Fruit fly (Drosophila melanogaster) whole organism, embryonic: ENCODE data around the gene DnaJ-H.

Source experiments
- Ada2b ChIP-seq: fragments of 200-800 bp; sonication (Bioruptor generic); IDR thresholded peaks from 2 replicates; pipeline ENCODE4 v1.3.6; 2022; ENCODE audit warnings: missing biosample characterization, missing genetic modification characterization
- Adf1 ChIP-seq: fragments of 200-800 bp; sonication (Bioruptor generic); IDR thresholded peaks from 2 replicates; pipeline ENCODE4 v1.3.6; 2022; ENCODE audit warnings: missing biosample characterization, missing genetic modification characterization
- Atf3 ChIP-seq: fragments of 200-800 bp; sonication (Bioruptor generic); optimal IDR thresholded peaks from 3 replicates; lab custom pipeline; 2016; ENCODE audit warnings: missing biosample characterization, missing genetic modification characterization
- CG10543 ChIP-seq: fragments of 200-800 bp; sonication (Bioruptor generic); optimal IDR thresholded peaks from 3 replicates; lab custom pipeline; 2017; ENCODE audit warnings: missing biosample characterization, mild to moderate bottlenecking, missing genetic modification characterization, moderate library complexity
- CG12299 ChIP-seq: fragments of 200-800 bp; sonication (Bioruptor generic); optimal IDR thresholded peaks from 2 replicates; lab custom pipeline; 2018; ENCODE audit warnings: missing biosample characterization, mild to moderate bottlenecking, missing genetic modification characterization
- CG13296 ChIP-seq: fragments of 200-800 bp; sonication (Bioruptor generic); optimal IDR thresholded peaks from 3 replicates; lab custom pipeline; 2018; ENCODE audit warnings: missing biosample characterization, mild to moderate bottlenecking, missing genetic modification characterization
- CG14710 ChIP-seq: fragments of 200-800 bp; sonication (Bioruptor generic); optimal IDR thresholded peaks from 3 replicates; lab custom pipeline; 2019; ENCODE audit warnings: missing biosample characterization, mild to moderate bottlenecking, missing genetic modification characterization, moderate library complexity
- CG15696 ChIP-seq: fragments of 200-800 bp; sonication (Bioruptor generic); optimal IDR thresholded peaks from 2 replicates; lab custom pipeline; 2019; ENCODE audit warnings: missing biosample characterization, mild to moderate bottlenecking, missing genetic modification characterization, moderate library complexity
- CG17186 ChIP-seq: fragments of 200-800 bp; sonication (Bioruptor generic); optimal IDR thresholded peaks from 3 replicates; lab custom pipeline; 2017; ENCODE audit warnings: missing biosample characterization, missing genetic modification reagents, missing genetic modification characterization
- CG1792 ChIP-seq: fragments of 200-800 bp; sonication (Bioruptor generic); optimal IDR thresholded peaks from 2 replicates; lab custom pipeline; 2016; ENCODE audit warnings: missing biosample characterization, missing genetic modification characterization
- CG18476 ChIP-seq: fragments of 200-800 bp; sonication (Bioruptor generic); optimal IDR thresholded peaks from 2 replicates; lab custom pipeline; 2016; ENCODE audit warnings: missing biosample characterization, mild to moderate bottlenecking, missing genetic modification characterization
- CG2120 ChIP-seq: fragments of 200-800 bp; sonication (Bioruptor generic); optimal IDR thresholded peaks from 3 replicates; lab custom pipeline; 2016; ENCODE audit warnings: missing biosample characterization, missing genetic modification characterization
- CG2875 ChIP-seq: fragments of 200-800 bp; sonication (Bioruptor generic); optimal IDR thresholded peaks from 2 replicates; lab custom pipeline; 2017; ENCODE audit warnings: missing biosample characterization, mild to moderate bottlenecking, missing genetic modification characterization, missing genetic modification reagents
- CG30020 ChIP-seq: fragments of 200-800 bp; optimal IDR thresholded peaks from 2 replicates; lab custom pipeline; 2019; ENCODE audit warnings: missing biosample characterization, mild to moderate bottlenecking, missing genetic modification characterization, moderate library complexity
- CG34376 ChIP-seq: fragments of 200-800 bp; sonication (Bioruptor generic); optimal IDR thresholded peaks from 2 replicates; lab custom pipeline; 2018; ENCODE audit warnings: missing biosample characterization, mild to moderate bottlenecking, missing genetic modification characterization
- CG3847 ChIP-seq: fragments of 200-800 bp; sonication (Bioruptor generic); IDR thresholded peaks from 2 replicates; pipeline ENCODE4 v1.3.6; 2022; ENCODE audit warnings: missing biosample characterization, missing genetic modification characterization
- CG4730 ChIP-seq: fragments of 200-800 bp; sonication (Bioruptor generic); IDR thresholded peaks from 2 replicates; pipeline ENCODE4 v1.3.6; 2022; ENCODE audit warnings: missing biosample characterization, missing genetic modification characterization
- CG6791 ChIP-seq: fragments of 200-800 bp; sonication (Bioruptor generic); IDR thresholded peaks from 3 replicates; pipeline ENCODE4 v1.3.6; 2022; ENCODE audit warnings: missing biosample characterization, missing genetic modification characterization; ENCODE audit not compliant: partially characterized antibody
- CG6854 ChIP-seq: fragments of 200-800 bp; sonication (Bioruptor generic); optimal IDR thresholded peaks from 3 replicates; lab custom pipeline; 2017; ENCODE audit warnings: missing biosample characterization, mild to moderate bottlenecking, missing genetic modification characterization
- CG7556 ChIP-seq: fragments of 200-800 bp; sonication (Bioruptor generic); optimal IDR thresholded peaks from 2 replicates; lab custom pipeline; 2017; ENCODE audit warnings: missing biosample characterization, mild to moderate bottlenecking, missing genetic modification characterization
- CG8478 ChIP-seq: fragments of >200 bp; optimal IDR thresholded peaks from 2 replicates; lab custom pipeline; 2018
- CG9727 ChIP-seq: fragments of 200-800 bp; sonication (Bioruptor generic); optimal IDR thresholded peaks from 3 replicates; lab custom pipeline; 2017; ENCODE audit warnings: missing biosample characterization, mild to moderate bottlenecking, missing genetic modification characterization
- CG9817 ChIP-seq: fragments of 200-800 bp; sonication (Bioruptor generic); optimal IDR thresholded peaks from 2 replicates; lab custom pipeline; 2018; ENCODE audit warnings: missing biosample characterization, mild to moderate bottlenecking, missing genetic modification characterization, moderate library complexity
- CG9932 ChIP-seq: fragments of 200-800 bp; sonication (Bioruptor generic); IDR thresholded peaks from 2 replicates; pipeline ENCODE4 v1.3.6; 2022; ENCODE audit warnings: missing biosample characterization, missing genetic modification characterization
- Dref ChIP-seq: fragments of 200-800 bp; sonication (Bioruptor generic); IDR thresholded peaks from 2 replicates; pipeline ENCODE4 v1.3.6; 2022; ENCODE audit warnings: missing biosample characterization, missing genetic modification characterization
- E2f2 ChIP-seq: fragments of 200-800 bp; sonication (Bioruptor generic); IDR thresholded peaks from 2 replicates; pipeline ENCODE4 v1.3.6; 2022; ENCODE audit warnings: missing biosample characterization, missing genetic modification characterization
- Gug ChIP-seq: fragments of 200-800 bp; sonication (Bioruptor generic); IDR thresholded peaks from 4 replicates; pipeline ENCODE4 v1.3.6; 2022; ENCODE audit warnings: missing biosample characterization, missing genetic modification characterization
- H15 ChIP-seq: fragments of 200-800 bp; sonication (Bioruptor generic); IDR thresholded peaks from 3 replicates; pipeline ENCODE4 v1.3.6; 2022; ENCODE audit warnings: missing biosample characterization, missing genetic modification characterization
- Hand ChIP-seq: fragments of 200-800 bp; sonication (Bioruptor generic); optimal IDR thresholded peaks from 2 replicates; lab custom pipeline; 2017; ENCODE audit warnings: mild to moderate bottlenecking, missing biosample characterization, missing genetic modification reagents, missing genetic modification characterization
- Hmr ChIP-seq: fragments of 200-800 bp; sonication (Bioruptor generic); optimal IDR thresholded peaks from 3 replicates; lab custom pipeline; 2017; ENCODE audit warnings: mild to moderate bottlenecking, missing biosample characterization, missing genetic modification reagents, missing genetic modification characterization
- Max ChIP-seq: fragments of 200-800 bp; sonication (Bioruptor generic); optimal IDR thresholded peaks from 2 replicates; lab custom pipeline; 2016; ENCODE audit warnings: missing biosample characterization, mild to moderate bottlenecking, missing genetic modification characterization
- Oaz ChIP-seq: fragments of 200-800 bp; sonication (Bioruptor generic); IDR thresholded peaks from 2 replicates; pipeline ENCODE4 v1.3.6; 2022; ENCODE audit warnings: missing biosample characterization, missing genetic modification characterization
- cad ChIP-seq: fragments of >200 bp; optimal IDR thresholded peaks from 2 replicates; lab custom pipeline; 2017; ENCODE audit warnings: missing biosample characterization, missing genetic modification characterization
- chif ChIP-seq, 2 experiments: fragments of 200-800 bp; sonication (Bioruptor generic); optimal IDR thresholded peaks; 3 replicates each; lab custom pipeline; 2016; ENCODE audit warnings: missing biosample characterization in 2 of 2, missing genetic modification characterization in 2 of 2
- chn ChIP-seq: fragments of 200-800 bp; sonication (Bioruptor generic); optimal IDR thresholded peaks from 2 replicates; lab custom pipeline; 2016; ENCODE audit warnings: missing biosample characterization, missing genetic modification characterization
- fd96Cb ChIP-seq: fragments of 200-800 bp; sonication (Bioruptor generic); optimal IDR thresholded peaks from 2 replicates; lab custom pipeline; 2018; ENCODE audit warnings: missing biosample characterization, mild to moderate bottlenecking, missing genetic modification characterization, moderate library complexity
- gce ChIP-seq: fragments of 200-800 bp; sonication (Bioruptor generic); IDR thresholded peaks from 3 replicates; pipeline ENCODE4 v1.3.6; 2022; ENCODE audit warnings: missing biosample characterization, missing genetic modification characterization
- gfzf ChIP-seq: fragments of 200-800 bp; sonication (Bioruptor generic); optimal IDR thresholded peaks from 2 replicates; lab custom pipeline; 2016; ENCODE audit warnings: missing biosample characterization, mild to moderate bottlenecking, missing genetic modification characterization, moderate library complexity
- jing ChIP-seq: fragments of 200-800 bp; sonication (Bioruptor generic); optimal IDR thresholded peaks from 2 replicates; lab custom pipeline; 2018; ENCODE audit warnings: missing biosample characterization, mild to moderate bottlenecking, missing genetic modification characterization
- klu ChIP-seq: fragments of 200-800 bp; sonication (Bioruptor generic); IDR thresholded peaks from 2 replicates; pipeline ENCODE4 v1.3.6; 2022; ENCODE audit warnings: missing biosample characterization, missing genetic modification characterization
- mirr ChIP-seq: fragments of 200-800 bp; sonication (Bioruptor generic); optimal IDR thresholded peaks from 3 replicates; lab custom pipeline; 2018; ENCODE audit warnings: missing biosample characterization, mild to moderate bottlenecking, missing genetic modification characterization
- pan ChIP-seq, 4 experiments: fragments of >200 bp in 3 of 4; fragments of 200-800 bp in 1 of 4; sonication (Bioruptor generic) in 1 of 4; optimal IDR thresholded peaks in 3 of 4; IDR thresholded peaks in 1 of 4; 2 replicates each; pipeline versions ENCODE4 v1.3.6 to Lab custom; 2017 to 2022; ENCODE audit warnings: missing biosample characterization in 2 of 4, missing genetic modification characterization in 2 of 4, mixed read lengths in 1 of 4
- phol ChIP-seq: fragments of 200-800 bp; sonication (Bioruptor generic); optimal IDR thresholded peaks from 3 replicates; lab custom pipeline; 2018; ENCODE audit warnings: missing biosample characterization, mild to moderate bottlenecking, missing genetic modification characterization, moderate library complexity
- pros ChIP-seq: fragments of 200-800 bp; sonication (Bioruptor generic); optimal IDR thresholded peaks from 3 replicates; lab custom pipeline; 2019; ENCODE audit warnings: missing biosample characterization, mild to moderate bottlenecking, missing genetic modification characterization, moderate library complexity
- run ChIP-seq: fragments of 200-800 bp; sonication (Bioruptor generic); optimal IDR thresholded peaks from 3 replicates; lab custom pipeline; 2018; ENCODE audit warnings: missing biosample characterization, mild to moderate bottlenecking, missing genetic modification characterization
- sd ChIP-seq: fragments of 200-800 bp; sonication (Bioruptor generic); optimal IDR thresholded peaks from 3 replicates; lab custom pipeline; 2018; ENCODE audit warnings: missing biosample characterization, mild to moderate bottlenecking, missing genetic modification characterization, moderate library complexity
- sob ChIP-seq: fragments of 200-800 bp; sonication (Bioruptor generic); IDR thresholded peaks from 2 replicates; pipeline ENCODE4 v1.3.6; 2022; ENCODE audit warnings: missing biosample characterization, missing genetic modification characterization
- sqz ChIP-seq: fragments of 200-800 bp; sonication (Bioruptor generic); optimal IDR thresholded peaks from 3 replicates; lab custom pipeline; 2018; ENCODE audit warnings: missing biosample characterization, mild to moderate bottlenecking, missing genetic modification characterization
- tio ChIP-seq: fragments of 200-800 bp; sonication (Bioruptor generic); optimal IDR thresholded peaks from 2 replicates; lab custom pipeline; 2017; ENCODE audit warnings: missing biosample characterization, missing genetic modification characterization, inconsistent platforms
- zen2 ChIP-seq: fragments of 200-800 bp; sonication (Bioruptor generic); IDR thresholded peaks from 3 replicates; pipeline ENCODE4 v1.3.6; 2022; ENCODE audit warnings: missing biosample characterization, missing genetic modification characterization; ENCODE audit not compliant: partially characterized antibody
- zfh2 ChIP-seq: fragments of 200-800 bp; sonication (Bioruptor generic); optimal IDR thresholded peaks from 2 replicates; lab custom pipeline; 2016; ENCODE audit warnings: missing biosample characterization, missing genetic modification characterization

Gene DnaJ-H

dm6 chr2L:13191894-13192293 is 26.0 kb upstream of the DnaJ-H start, which contains the start of the genes CG16974 and Edem2 (continued):
- TF ChIP-seq phol (tag; lab: Kevin White, UChicago) (peak; percentile 89), CG18476 (peak; percentile 80), CG34376 (GFP tag; lab: Kevin White, UChicago) (peak; percentile 44), pros (GFP tag; lab: Kevin White, UChicago) (no peak), E2f2 (GFP tag; lab: Robert Waterston, UW) (peak; percentile 52), fd96Cb (tag; lab: Kevin White, UChicago) (peak; percentile 57), CG8478 (lab: Kevin White, UChicago) (no peak), CG1792 (GFP tag; lab: Kevin White, UChicago) (no peak), jing (GFP tag; lab: Kevin White, UChicago) (no peak), CG10543 (no peak), gce (GFP tag; lab: Robert Waterston, UW) (no peak), CG7556 (GFP tag; lab: Kevin White, UChicago) (no peak), CG2120 (GFP tag; lab: Kevin White, UChicago) (peak; percentile 80), run (tag; lab: Kevin White, UChicago) (no peak), CG30020 (tag; lab: Kevin White, UChicago) (peak; percentile 66), zfh2 (peak; percentile 58), CG9727 (GFP tag; lab: Kevin White, UChicago) (peak; percentile 86), gfzf (peak; percentile 73), tio (no peak), Ada2b (GFP tag; lab: Robert Waterston, UW) (peak; percentile 64), sqz (no peak), sd (tag; lab: Kevin White, UChicago) (no peak), Max (peak; percentile 60), CG3847 (GFP tag; lab: Robert Waterston, UW) (peak; percentile 84), chn (GFP tag; lab: Kevin White, UChicago) (peak; percentile 68), CG6854 (GFP tag; lab: Kevin White, UChicago) (no peak), CG6791 (no peak), Gug (GFP tag; lab: Robert Waterston, UW) (peak; percentile 84), CG2875 (GFP tag; lab: Kevin White, UChicago) (no peak), mirr (GFP tag; lab: Kevin White, UChicago) (no peak), Hand (GFP tag; lab: Kevin White, UChicago) (no peak), klu (peak; percentile 73), sob (GFP tag; lab: Robert Waterston, UW) (peak; percentile 87), CG15696 (no peak), Oaz (GFP tag; lab: Robert Waterston, UW) (0 out of 2 replicates have a peak, but pooled peaks have one; percentile 11), CG9817 (tag; lab: Kevin White, UChicago) (peak; percentile 68), cad (GFP tag; lab: Kevin White, UChicago) (no peak), CG12299 (tag; lab: Kevin White, UChicago) (peak; percentile 69), Hmr (GFP tag; lab: Kevin White, UChicago) (no peak), CG13296 (GFP tag; lab: Kevin White, UChicago) (no peak), pan (optimal IDR thresholded peaks at IDR 0.05; lab: Kevin White, UChicago) (no peak), pan (GFP tag; optimal IDR thresholded peaks at IDR 0.05 in 1 of 2, IDR thresholded peaks at IDR 0.05 in 1 of 2) (peak in 1 of 2 experiments; percentile 82), CG14710 (tag; lab: Kevin White, UChicago) (peak; percentile 90), zen2 (GFP tag; lab: Robert Waterston, UW) (no peak), CG4730 (GFP tag; lab: Robert Waterston, UW) (peak; percentile 69), Dref (GFP tag; lab: Robert Waterston, UW) (no peak), chif (GFP tag; optimal IDR thresholded peaks at IDR 0.05; lab: Kevin White, UChicago) (peak in 1 of 2 experiments; percentile 40), Atf3 (GFP tag; lab: Kevin White, UChicago) (no peak), H15 (GFP tag; lab: Robert Waterston, UW) (peak; percentile 43; the same call in 1 of the 3 replicates), CG9932 (GFP tag; lab: Robert Waterston, UW) (peak; percentile 83), Adf1 (GFP tag; lab: Robert Waterston, UW) (peak; percentile 34; the same call in 1 of the 2 replicates), CG17186 (GFP tag; lab: Kevin White, UChicago) (peak; percentile 28)
